Fruit fly (Drosophila melanogaster) whole organism, embryonic: ENCODE measurements around the gene Cpsf5.

ENCODE experiments used
- Aef1 ChIP-seq: fragments of 200-800 bp; sonication (Bioruptor generic); IDR thresholded peaks from 3 replicates; pipeline ENCODE4 v1.3.6; 2022; ENCODE audit warnings: missing biosample characterization, missing genetic modification characterization
- Bgb ChIP-seq: fragments of 200-800 bp; sonication (Bioruptor generic); IDR thresholded peaks from 2 replicates; pipeline ENCODE4 v1.3.6; 2022; ENCODE audit warnings: missing biosample characterization, missing genetic modification characterization; ENCODE audit not compliant: partially characterized antibody
- CG10431 ChIP-seq: fragments of 200-800 bp; sonication (Bioruptor generic); optimal IDR thresholded peaks from 3 replicates; lab custom pipeline; 2018; ENCODE audit warnings: missing biosample characterization, mild to moderate bottlenecking, missing genetic modification characterization
- CG11456 ChIP-seq: fragments of 200-800 bp; sonication (Bioruptor generic); IDR thresholded peaks from 3 replicates; pipeline ENCODE4 v1.3.6; 2022; ENCODE audit warnings: missing biosample characterization, missing genetic modification characterization
- CG1529 ChIP-seq: fragments of 200-800 bp; sonication (Bioruptor generic); optimal IDR thresholded peaks from 3 replicates; lab custom pipeline; 2018; ENCODE audit warnings: missing biosample characterization, missing genetic modification characterization
- CG2120 ChIP-seq: fragments of 200-800 bp; sonication (Bioruptor generic); optimal IDR thresholded peaks from 3 replicates; lab custom pipeline; 2016; ENCODE audit warnings: missing biosample characterization, missing genetic modification characterization
- CrebB ChIP-seq: fragments of 200-800 bp; sonication (Bioruptor generic); optimal IDR thresholded peaks from 3 replicates; lab custom pipeline; 2018; ENCODE audit warnings: missing biosample characterization, mild to moderate bottlenecking, missing genetic modification characterization
- ap ChIP-seq: fragments of 200-800 bp; sonication (Bioruptor generic); IDR thresholded peaks from 2 replicates; pipeline ENCODE4 v1.3.6; 2022; ENCODE audit warnings: missing biosample characterization, missing genetic modification characterization
- ash1 ChIP-seq: fragments of 200-800 bp; sonication (Bioruptor generic); optimal IDR thresholded peaks from 2 replicates; lab custom pipeline; 2018; ENCODE audit warnings: missing biosample characterization, mild to moderate bottlenecking, missing genetic modification characterization
- h ChIP-seq: fragments of >200 bp; optimal IDR thresholded peaks from 2 replicates; lab custom pipeline; 2017
- psq ChIP-seq: fragments of 200-800 bp; sonication (Bioruptor generic); optimal IDR thresholded peaks from 2 replicates; lab custom pipeline; 2017; ENCODE audit warnings: missing biosample characterization, missing genetic modification characterization

dm6 chr3L:9424528-9424911 is 13.7 kb downstream of the Cpsf5 start:
- TF ChIP-seq CG10431 (GFP tag; lab: Kevin White, UChicago) = no peak
- TF ChIP-seq Bgb (GFP tag; lab: Robert Waterston, UW) = no peak
- peak; percentile 46 for TF ChIP-seq CG2120 (GFP tag; lab: Kevin White, UChicago)
- TF ChIP-seq CG1529 = no peak
- peak; percentile 21 for TF ChIP-seq CrebB (tag; lab: Kevin White, UChicago)
- no peak for TF ChIP-seq CG11456 (GFP tag; lab: Robert Waterston, UW)
- TF ChIP-seq Aef1 = no peak
- no peak for TF ChIP-seq psq (GFP tag; lab: Kevin White, UChicago)
- no peak for TF ChIP-seq ap (GFP tag; lab: Robert Waterston, UW)
- TF ChIP-seq ash1 (GFP tag; lab: Kevin White, UChicago) = no peak
- TF ChIP-seq h (lab: Kevin White, UChicago) = no peak
